Worm (Caenorhabditis elegans): ENCODE data around the gene cyn-7.

- TF ChIP-seq ama-1 (optimal IDR thresholded peaks at IDR 0.05), result no peak
- no peak for TF ChIP-seq ets-7 (tag; optimal IDR thresholded peaks at IDR 0.05)
- TF ChIP-seq B0310.2 (tag; optimal IDR thresholded peaks at IDR 0.05), result no peak
- TF ChIP-seq F13C5.2 (tag; optimal IDR thresholded peaks at IDR 0.05), result no peak
- no peak for TF ChIP-seq hnd-1 (tag; optimal IDR thresholded peaks at IDR 0.05)
- no peak for TF ChIP-seq tbx-11 (GFP tag; IDR thresholded peaks at IDR 0.05)
- no peak for TF ChIP-seq tbx-37 (GFP tag; conservative IDR thresholded peaks at IDR 0.05)
These were observed 36.5 kb downstream of the cyn-7 start, which contains the start of gene T09F5.2 for ce11 chrV:15150661-15151060.
